Worm (Caenorhabditis elegans) whole organism, L2 larva: ENCODE data around the gene T19D12.5.

Experiments used
- C34F6.9 ChIP-seq: fragments of 150-350 bp; optimal IDR thresholded peaks from 2 replicates; lab custom pipeline; 2014; ENCODE audit warnings: missing biosample characterization, missing genetic modification characterization
- F13H6.1 ChIP-seq: sonication (generic microtip); optimal IDR thresholded peaks from 2 replicates; lab custom pipeline; 2016; ENCODE audit warnings: missing genetic modification characterization, missing compliant biosample characterization
- R02D3.7 ChIP-seq: fragments of 150-350 bp; optimal IDR thresholded peaks from 2 replicates; lab custom pipeline; 2014; ENCODE audit warnings: missing biosample characterization, missing genetic modification characterization
- Y55F3AM.14 ChIP-seq: fragments of 200-800 bp; sonication (Bioruptor generic); optimal IDR thresholded peaks from 2 replicates; lab custom pipeline; 2018; ENCODE audit warnings: mild to moderate bottlenecking, missing genetic modification characterization, missing compliant biosample characterization
- ZK546.5 ChIP-seq: sonication (generic microtip); optimal IDR thresholded peaks from 2 replicates; lab custom pipeline; 2017; ENCODE audit warnings: missing biosample characterization, missing genetic modification characterization
- alr-1 ChIP-seq: fragments of 150-350 bp; optimal IDR thresholded peaks from 2 replicates; lab custom pipeline; 2014; ENCODE audit warnings: missing biosample characterization, missing genetic modification characterization
- ama-1 ChIP-seq: fragments of 150-350 bp; optimal IDR thresholded peaks from 2 replicates; lab custom pipeline; 2018; ENCODE audit warnings: inconsistent platforms
- blmp-1 ChIP-seq: sonication (generic microtip); optimal IDR thresholded peaks from 2 replicates; lab custom pipeline; 2017; ENCODE audit warnings: missing genetic modification characterization, mild to moderate bottlenecking, missing compliant biosample characterization, antibody characterized with exemption, moderate library complexity; ENCODE audit not compliant: insufficient read depth
- ceh-16 ChIP-seq: fragments of 150-350 bp; optimal IDR thresholded peaks from 2 replicates; lab custom pipeline; 2014; ENCODE audit warnings: missing biosample characterization, missing genetic modification characterization
- ceh-82 ChIP-seq: fragments of 150-350 bp; optimal IDR thresholded peaks from 2 replicates; lab custom pipeline; 2014; ENCODE audit warnings: missing biosample characterization, missing genetic modification characterization
- crh-2 ChIP-seq: sonication (generic microtip); optimal IDR thresholded peaks from 2 replicates; lab custom pipeline; 2017; ENCODE audit warnings: missing biosample characterization, missing genetic modification characterization
- elt-1 ChIP-seq: fragments of 150-350 bp; optimal IDR thresholded peaks from 2 replicates; lab custom pipeline; 2014; ENCODE audit warnings: missing biosample characterization, missing genetic modification characterization
- elt-3 ChIP-seq: sonication (generic microtip); optimal IDR thresholded peaks from 2 replicates; lab custom pipeline; 2017; ENCODE audit warnings: missing biosample characterization, missing genetic modification characterization
- gmeb-1 ChIP-seq: fragments of 150-350 bp; optimal IDR thresholded peaks from 2 replicates; lab custom pipeline; 2014; ENCODE audit warnings: missing biosample characterization, missing genetic modification characterization
- lin-11 ChIP-seq: fragments of 150-350 bp; sonication (generic microtip); optimal IDR thresholded peaks from 2 replicates; lab custom pipeline; 2014; ENCODE audit warnings: missing biosample characterization, missing genetic modification characterization, inconsistent platforms, mixed read lengths
- lin-13 ChIP-seq: fragments of 150-350 bp; optimal IDR thresholded peaks from 2 replicates; lab custom pipeline; 2014; ENCODE audit warnings: missing biosample characterization, missing genetic modification reagents, missing genetic modification characterization
- lin-39 ChIP-seq: fragments of 150-350 bp; optimal IDR thresholded peaks from 2 replicates; lab custom pipeline; 2014; ENCODE audit warnings: missing biosample characterization, missing genetic modification reagents, missing genetic modification characterization
- lsy-2 ChIP-seq, 2 experiments: fragments of 150-350 bp in 1 of 2; sonication (generic microtip) in 1 of 2; optimal IDR thresholded peaks; 2 replicates each; lab custom pipeline; 2014 to 2017; ENCODE audit warnings: missing biosample characterization in 2 of 2, missing genetic modification characterization in 2 of 2
- mab-5 ChIP-seq: fragments of 150-350 bp; optimal IDR thresholded peaks from 2 replicates; lab custom pipeline; 2014; ENCODE audit warnings: missing biosample characterization, missing genetic modification characterization
- mbf-1 ChIP-seq: sonication (generic microtip); optimal IDR thresholded peaks from 2 replicates; lab custom pipeline; 2017; ENCODE audit warnings: missing biosample characterization, missing genetic modification characterization
- mdl-1 ChIP-seq, 2 experiments: fragments of 150-350 bp in 1 of 2; sonication (generic microtip) in 1 of 2; optimal IDR thresholded peaks; 2 replicates each; lab custom pipeline; 2017; ENCODE audit warnings: missing biosample characterization in 2 of 2, missing genetic modification characterization in 2 of 2
- nhr-10 ChIP-seq: sonication (generic microtip); optimal IDR thresholded peaks from 2 replicates; lab custom pipeline; 2017; ENCODE audit warnings: missing biosample characterization, missing genetic modification characterization
- nhr-11 ChIP-seq: fragments of 150-350 bp; optimal IDR thresholded peaks from 2 replicates; lab custom pipeline; 2014; ENCODE audit warnings: missing biosample characterization, missing genetic modification characterization
- nhr-129 ChIP-seq: fragments of 150-350 bp; optimal IDR thresholded peaks from 2 replicates; lab custom pipeline; 2014; ENCODE audit warnings: missing biosample characterization, missing genetic modification characterization
- nhr-23 ChIP-seq: fragments of 150-350 bp; optimal IDR thresholded peaks from 2 replicates; lab custom pipeline; 2014; ENCODE audit warnings: missing biosample characterization, missing genetic modification reagents, missing genetic modification characterization
- nhr-237 ChIP-seq: fragments of 150-350 bp; optimal IDR thresholded peaks from 2 replicates; lab custom pipeline; 2014; ENCODE audit warnings: missing biosample characterization, missing genetic modification characterization
- nhr-25 ChIP-seq: fragments of 150-350 bp; sonication (generic microtip); optimal IDR thresholded peaks from 3 replicates; lab custom pipeline; 2014; ENCODE audit warnings: missing biosample characterization, missing genetic modification characterization
- nhr-6 ChIP-seq: fragments of 150-350 bp; optimal IDR thresholded peaks from 2 replicates; lab custom pipeline; 2014; ENCODE audit warnings: missing biosample characterization, missing genetic modification characterization
- peb-1 ChIP-seq: fragments of 150-350 bp; optimal IDR thresholded peaks from 2 replicates; lab custom pipeline; 2014; ENCODE audit warnings: missing biosample characterization, missing genetic modification characterization
- sem-4 ChIP-seq: fragments of 150-350 bp; optimal IDR thresholded peaks from 2 replicates; lab custom pipeline; 2014; ENCODE audit warnings: missing biosample characterization, missing genetic modification reagents, missing genetic modification characterization
- skn-1 ChIP-seq: sonication (generic microtip); optimal IDR thresholded peaks from 2 replicates; lab custom pipeline; 2017; ENCODE audit warnings: missing biosample characterization, missing genetic modification characterization
- sma-3 ChIP-seq: sonication (generic microtip); optimal IDR thresholded peaks from 2 replicates; lab custom pipeline; 2016; ENCODE audit warnings: missing genetic modification reagents, missing genetic modification characterization, missing compliant biosample characterization
- sma-9 ChIP-seq, 2 experiments: fragments of 150-350 bp in 1 of 2; sonication (generic microtip) in 1 of 2; optimal IDR thresholded peaks; 2 replicates each; lab custom pipeline; 2014 to 2016; ENCODE audit warnings: missing genetic modification characterization in 2 of 2, mild to moderate bottlenecking in 1 of 2, missing biosample characterization in 1 of 2, missing compliant biosample characterization in 1 of 2, missing genetic modification reagents in 1 of 2, moderate library complexity in 1 of 2
- snpc-4 ChIP-seq: fragments of 150-350 bp; optimal IDR thresholded peaks from 2 replicates; lab custom pipeline; 2014; ENCODE audit warnings: missing biosample characterization, missing genetic modification characterization
- unc-39 ChIP-seq: fragments of 150-350 bp; optimal IDR thresholded peaks from 2 replicates; lab custom pipeline; 2014; ENCODE audit warnings: missing biosample characterization, missing genetic modification characterization
- unc-55 ChIP-seq: fragments of 150-350 bp; sonication (generic microtip); optimal IDR thresholded peaks from 3 replicates; lab custom pipeline; 2014; ENCODE audit warnings: missing biosample characterization, missing genetic modification reagents, missing genetic modification characterization
- unc-62 ChIP-seq: fragments of 150-350 bp; optimal IDR thresholded peaks from 2 replicates; lab custom pipeline; 2014; ENCODE audit warnings: missing biosample characterization, missing genetic modification reagents, missing genetic modification characterization
- zag-1 ChIP-seq: fragments of 150-350 bp; optimal IDR thresholded peaks from 2 replicates; lab custom pipeline; 2014; ENCODE audit warnings: missing biosample characterization, missing genetic modification characterization
- ztf-1 ChIP-seq: fragments of 200-800 bp; sonication (Bioruptor generic); conservative IDR thresholded peaks from 2 replicates; pipeline ENCODE4 v1.3.6; 2022; ENCODE audit warnings: missing genetic modification characterization, missing compliant biosample characterization
- ztf-11 ChIP-seq: sonication (generic microtip); optimal IDR thresholded peaks from 2 replicates; lab custom pipeline; 2017; ENCODE audit warnings: missing biosample characterization, missing genetic modification characterization
- ztf-4 ChIP-seq: fragments of 150-350 bp; optimal IDR thresholded peaks from 2 replicates; lab custom pipeline; 2014; ENCODE audit warnings: missing biosample characterization, missing genetic modification characterization

T19D12.5 gene

DNA sequence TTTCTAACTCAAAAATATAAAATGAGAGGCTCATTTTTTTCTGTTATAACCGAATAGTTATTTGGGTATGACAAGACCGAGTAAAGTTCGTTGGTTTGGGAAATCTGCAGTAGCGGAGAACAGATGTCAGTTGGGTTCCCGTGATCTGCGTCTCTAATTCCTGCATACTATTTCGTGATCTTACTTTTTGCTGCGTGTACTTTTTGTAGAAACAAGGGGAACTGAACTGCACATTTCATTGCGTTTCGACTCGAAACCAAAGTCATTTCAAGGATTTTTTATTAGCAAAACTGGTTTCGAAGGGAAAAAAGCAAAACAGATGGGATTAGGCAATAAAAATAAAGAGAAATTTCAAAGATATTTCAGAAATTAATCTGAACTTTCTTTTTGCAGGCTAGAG lies 10.9 kb upstream of the T19D12.5 start:
- TF ChIP-seq ZK546.5 (no peak), alr-1 (tag; lab: Kevin White, UChicago) (no peak), nhr-23 (tag; lab: Kevin White, UChicago) (no peak), nhr-10 (tag; lab: Kevin White, UChicago) (no peak), ztf-1 (GFP tag; lab: Robert Waterston, UW) (no peak), R02D3.7 (tag; lab: Kevin White, UChicago) (no peak), nhr-25 (tag; lab: Kevin White, UChicago) (no peak), elt-1 (tag; lab: Kevin White, UChicago) (no peak), C34F6.9 (no peak), mbf-1 (tag; lab: Kevin White, UChicago) (no peak), ama-1 (no peak), lin-11 (tag; lab: Kevin White, UChicago) (no peak), sma-3 (no peak), sem-4 (tag; lab: Kevin White, UChicago) (no peak), lsy-2 (tag; optimal IDR thresholded peaks at IDR 0.05; lab: Kevin White, UChicago) (no peak), peb-1 (no peak), ztf-11 (tag; lab: Kevin White, UChicago) (no peak), ceh-16 (tag; lab: Kevin White, UChicago) (no peak), lin-13 (GFP tag; lab: Kevin White, UChicago) (no peak)

- TF ChIP-seq mab-5 (no peak), snpc-4 (tag; lab: Kevin White, UChicago) (no peak), nhr-11 (tag; lab: Kevin White, UChicago) (no peak), ceh-82 (tag; lab: Kevin White, UChicago) (no peak), Y55F3AM.14 (GFP tag; lab: Kevin White, UChicago) (no peak), nhr-237 (tag; lab: Kevin White, UChicago) (no peak), R02D3.7 (tag; lab: Kevin White, UChicago) (no peak), blmp-1 (tag; lab: Kevin White, UChicago) (no peak), elt-3 (no peak), elt-1 (tag; lab: Kevin White, UChicago) (no peak), sma-9 (GFP tag; optimal IDR thresholded peaks at IDR 0.05; lab: Kevin White, UChicago) (no peak), sma-9 (tag; optimal IDR thresholded peaks at IDR 0.05; lab: Kevin White, UChicago) (no peak)
These were observed 6.7 kb upstream of the T19D12.5 start, which contains the start of gene T19D12.6 for ce11 chrII:6642651-6643167. Gene T19D12.6, minus strand, starts transcription at chrII:6643117.

DNA sequence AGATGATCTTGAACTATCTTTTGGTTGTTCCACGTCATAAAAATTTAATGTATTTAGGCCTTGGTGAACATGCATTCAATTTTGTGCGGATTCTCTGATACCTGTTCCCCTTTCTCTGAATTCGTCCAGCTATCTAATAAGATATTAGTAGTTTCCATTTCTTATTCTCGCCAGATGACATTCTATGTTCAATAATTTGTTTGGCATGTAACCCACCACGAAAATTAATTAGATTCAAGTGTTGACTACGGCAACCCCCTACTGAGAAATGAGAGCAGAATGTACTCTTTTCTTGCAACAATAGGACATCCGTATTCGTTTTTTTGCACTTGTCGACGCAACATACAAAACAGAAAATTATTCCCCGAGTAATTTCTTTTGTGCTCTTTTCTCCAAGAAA lies 6.1 kb upstream of the T19D12.5 start:
- TF ChIP-seq nhr-11 (tag; lab: Kevin White, UChicago) = no peak
- TF ChIP-seq nhr-6 (tag; lab: Kevin White, UChicago) = no peak
- TF ChIP-seq crh-2 (tag; lab: Kevin White, UChicago) = no peak
- TF ChIP-seq lin-39 (tag; lab: Kevin White, UChicago) = no peak
- no peak for TF ChIP-seq mab-5
- TF ChIP-seq ztf-11 (tag; lab: Kevin White, UChicago) = no peak
- no peak for TF ChIP-seq mdl-1 (tag; optimal IDR thresholded peaks at IDR 0.05; lab: Kevin White, UChicago)
- no peak for TF ChIP-seq sem-4 (tag; lab: Kevin White, UChicago)
- TF ChIP-seq alr-1 (tag; lab: Kevin White, UChicago) = no peak
- TF ChIP-seq elt-3 = no peak
- TF ChIP-seq unc-62 (GFP tag; lab: Kevin White, UChicago) = no peak

- no peak for TF ChIP-seq zag-1 (tag; lab: Kevin White, UChicago)
- no peak for TF ChIP-seq nhr-6 (tag; lab: Kevin White, UChicago)
- TF ChIP-seq unc-62 (GFP tag; lab: Kevin White, UChicago) = no peak
- TF ChIP-seq elt-3 = no peak
- TF ChIP-seq skn-1 = no peak
- TF ChIP-seq ceh-16 (tag; lab: Kevin White, UChicago) = no peak
- no peak for TF ChIP-seq blmp-1 (tag; lab: Kevin White, UChicago)
- no peak for TF ChIP-seq R02D3.7 (tag; lab: Kevin White, UChicago)
- no peak for TF ChIP-seq lin-11 (tag; lab: Kevin White, UChicago)
- TF ChIP-seq sma-9 (GFP tag; optimal IDR thresholded peaks at IDR 0.05; lab: Kevin White, UChicago) = no peak
- TF ChIP-seq sma-9 (tag; optimal IDR thresholded peaks at IDR 0.05; lab: Kevin White, UChicago) = no peak
- no peak for TF ChIP-seq ztf-4 (tag; lab: Kevin White, UChicago)
- TF ChIP-seq nhr-129 = no peak
- no peak for TF ChIP-seq gmeb-1 (tag; lab: Kevin White, UChicago)
- TF ChIP-seq F13H6.1 (tag; lab: Kevin White, UChicago) = no peak
- no peak for TF ChIP-seq unc-39
- no peak for TF ChIP-seq unc-55 (GFP tag; lab: Kevin White, UChicago)
- TF ChIP-seq nhr-11 (tag; lab: Kevin White, UChicago) = no peak
These were observed 1.8 kb upstream of the T19D12.5 start for ce11 chrII:6637854-6638253.
